Worm (Caenorhabditis elegans) whole organism, L4 larva: ENCODE data around the gene C18H7.6.

ENCODE experiments used
- D1046.2 ChIP-seq: fragments of 200-800 bp; sonication (Bioruptor generic); IDR thresholded peaks from 2 replicates; pipeline ENCODE4 v1.3.6; 2022; ENCODE audit warnings: missing genetic modification characterization, missing compliant biosample characterization
- ama-1 ChIP-seq: fragments of 150-350 bp; optimal IDR thresholded peaks from 2 replicates; lab custom pipeline; 2014; ENCODE audit warnings: inconsistent platforms, mixed read lengths
- ceh-62 ChIP-seq: sonication (generic microtip); optimal IDR thresholded peaks from 2 replicates; lab custom pipeline; 2017; ENCODE audit warnings: missing biosample characterization, missing genetic modification characterization
- daf-19 ChIP-seq: fragments of 200-800 bp; sonication (Bioruptor generic); conservative IDR thresholded peaks from 2 replicates; pipeline ENCODE4 v1.3.6; 2022; ENCODE audit warnings: missing genetic modification characterization, missing compliant biosample characterization
- hlh-30 ChIP-seq: sonication (generic microtip); optimal IDR thresholded peaks from 2 replicates; lab custom pipeline; 2017; ENCODE audit warnings: antibody characterized with exemption, mild to moderate bottlenecking, missing genetic modification characterization, missing compliant biosample characterization; ENCODE audit not compliant: insufficient read depth
- lin-39 ChIP-seq: fragments of 150-350 bp; optimal IDR thresholded peaks from 2 replicates; lab custom pipeline; 2014; ENCODE audit warnings: missing biosample characterization, missing genetic modification reagents, missing genetic modification characterization
- mdt-29 ChIP-seq: fragments of 200-800 bp; sonication (Bioruptor generic); IDR thresholded peaks from 2 replicates; pipeline ENCODE4 v1.3.6; 2022; ENCODE audit warnings: missing genetic modification reagents, missing genetic modification characterization, missing compliant biosample characterization
- spr-1 ChIP-seq: sonication (generic microtip); optimal IDR thresholded peaks from 2 replicates; lab custom pipeline; 2016; ENCODE audit warnings: mild to moderate bottlenecking, missing genetic modification characterization, missing compliant biosample characterization
- vab-7 ChIP-seq: fragments of 200-800 bp; sonication (Bioruptor generic); IDR thresholded peaks from 2 replicates; pipeline ENCODE4 v1.3.6; 2022; ENCODE audit warnings: missing genetic modification reagents, missing genetic modification characterization, missing compliant biosample characterization
- zag-1 ChIP-seq: fragments of 150-350 bp; optimal IDR thresholded peaks from 2 replicates; lab custom pipeline; 2014; ENCODE audit warnings: missing biosample characterization, missing genetic modification characterization

ce11 chrIV:580512-580911, 11.8 kb downstream of the C18H7.6 start:
- TF ChIP-seq mdt-29 (GFP tag; lab: Robert Waterston, UW) (no peak), hlh-30 (tag; lab: Kevin White, UChicago) (no peak), spr-1 (tag; lab: Kevin White, UChicago) (no peak), vab-7 (GFP tag; lab: Robert Waterston, UW) (no peak), ama-1 (no peak), lin-39 (no peak), daf-19 (GFP tag; lab: Robert Waterston, UW) (no peak), zag-1 (no peak), D1046.2 (GFP tag; lab: Robert Waterston, UW) (no peak), ceh-62 (tag; lab: Kevin White, UChicago) (no peak)
